Worm (Caenorhabditis elegans): ENCODE measurements around the gene fut-2.

DNA sequence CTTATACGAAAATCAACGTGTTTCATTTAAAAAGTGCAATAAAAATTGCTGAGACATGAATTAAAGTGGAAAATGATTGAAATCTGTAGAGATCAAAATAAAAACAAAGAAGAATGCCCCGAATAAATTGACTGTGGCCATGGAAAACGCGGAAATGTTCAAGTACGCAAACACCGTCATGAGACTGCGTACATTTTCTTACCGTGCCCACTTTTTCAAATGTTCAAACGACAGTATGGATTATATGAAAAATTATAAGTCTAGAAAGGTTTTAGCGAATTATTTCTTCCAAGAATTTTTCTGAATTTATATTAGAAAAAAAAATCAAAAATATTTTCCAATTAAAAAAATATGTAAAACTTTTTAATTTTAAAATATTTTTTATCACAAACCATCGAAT is 35.8 kb upstream of the fut-2 start:
- TF ChIP-seq nhr-77 (tag; optimal IDR thresholded peaks at IDR 0.05) (no peak), ZK546.5 (tag; optimal IDR thresholded peaks at IDR 0.05) (no peak), ama-1 (optimal IDR thresholded peaks at IDR 0.05) (no peak), nhr-237 (tag; optimal IDR thresholded peaks at IDR 0.05) (no peak)

Data from whole organism, L2 larva.